In the genomic region with DNA sequence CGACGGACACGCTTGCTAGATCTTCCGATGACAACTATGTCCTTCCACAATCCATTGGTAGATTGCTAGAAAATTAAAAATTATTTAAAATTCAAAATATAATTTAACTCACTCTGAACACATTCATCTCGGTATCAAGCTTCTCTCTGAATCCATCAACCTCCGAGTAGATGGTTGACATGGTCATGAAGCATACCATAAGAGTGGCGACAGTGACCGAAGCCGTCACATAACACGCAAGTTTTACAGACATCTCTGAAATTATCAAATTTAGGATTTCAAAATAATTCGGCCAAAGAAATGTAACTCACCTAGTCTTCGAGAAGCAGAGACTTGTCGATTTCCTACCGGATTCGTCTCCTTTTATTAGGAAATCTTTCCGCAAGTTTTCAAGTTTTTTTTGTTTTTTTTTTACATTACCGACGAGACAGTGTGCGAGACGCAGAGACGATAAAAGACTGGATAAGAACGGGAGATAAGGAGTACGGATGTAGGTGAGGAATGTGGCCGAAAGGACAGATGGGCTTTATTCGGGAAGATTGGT, we compare ENCODE assay signal across 4 worm cellular contexts.
TF ChIP-seq lines count a peak whose summit lies in the region.

A gene (minus strand): TSS at position 341 of the 544 bp plus-strand sequence.

TF ChIP-seq in whole organism, L1 larva, 84 proteins besides CTCF, POLR2A, EP300 and RAD21:
- TF ChIP-seq grh-1 (GFP tag; IDR thresholded peaks at IDR 0.05; lab: Robert Waterston, UW) (no peak), blmp-1 (tag; optimal IDR thresholded peaks at IDR 0.05; lab: Kevin White, UChicago) (peak; percentile 48)

TF ChIP-seq in whole organism, L2 larva, 48 proteins besides CTCF, POLR2A, EP300 and RAD21:
- no peak for TF ChIP-seq ztf-11 (tag; optimal IDR thresholded peaks at IDR 0.05; lab: Kevin White, UChicago)
- TF ChIP-seq unc-55 (GFP tag; optimal IDR thresholded peaks at IDR 0.05; lab: Kevin White, UChicago), result peak; percentile 64
- TF ChIP-seq sem-4 (tag; optimal IDR thresholded peaks at IDR 0.05; lab: Kevin White, UChicago), result peak; percentile 37
- TF ChIP-seq ama-1 (optimal IDR thresholded peaks at IDR 0.05; lab: Kevin White, UChicago), result peak; percentile 69
- no peak for TF ChIP-seq nhr-11 (tag; optimal IDR thresholded peaks at IDR 0.05; lab: Kevin White, UChicago)
- peak; percentile 36 for TF ChIP-seq nhr-21 (tag; optimal IDR thresholded peaks at IDR 0.05; lab: Kevin White, UChicago)

TF ChIP-seq in whole organism, L3 larva, 47 proteins besides CTCF, POLR2A, EP300 and RAD21:
- TF ChIP-seq nhr-23 (tag; optimal IDR thresholded peaks at IDR 0.05; lab: Kevin White, UChicago) (peak; percentile 52), lin-15B (tag; optimal IDR thresholded peaks at IDR 0.05; lab: Kevin White, UChicago) (no peak), elt-3 (tag; optimal IDR thresholded peaks at IDR 0.05; lab: Kevin White, UChicago) (peak in 1 of 3 experiments; percentile 72), nhr-43 (tag; optimal IDR thresholded peaks at IDR 0.05; lab: Kevin White, UChicago; ENCODE audit: poor library complexity, severe bottlenecking) (peak; percentile 43), R02D3.7 (tag; optimal IDR thresholded peaks at IDR 0.05; lab: Kevin White, UChicago) (no peak), ama-1 (optimal IDR thresholded peaks at IDR 0.05; lab: Kevin White, UChicago) (peak; percentile 61), nhr-25 (tag; optimal IDR thresholded peaks at IDR 0.05; lab: Kevin White, UChicago) (peak; percentile 4), elt-1 (tag; optimal IDR thresholded peaks at IDR 0.05; lab: Kevin White, UChicago) (no peak), sea-2 (GFP tag; optimal IDR thresholded peaks at IDR 0.05; lab: Kevin White, UChicago) (no peak)

TF ChIP-seq in whole organism, L4 larva, 104 proteins besides CTCF, POLR2A, EP300 and RAD21:
- TF ChIP-seq lin-15B (tag; optimal IDR thresholded peaks at IDR 0.05; lab: Kevin White, UChicago), result no peak
- TF ChIP-seq nhr-28 (tag; optimal IDR thresholded peaks at IDR 0.05; lab: Kevin White, UChicago), result no peak
- TF ChIP-seq ctbp-1 (GFP tag; IDR thresholded peaks at IDR 0.05; lab: Robert Waterston, UW), result no peak
- peak; percentile 23 for TF ChIP-seq hlh-11 (tag; optimal IDR thresholded peaks at IDR 0.05; lab: Kevin White, UChicago)
- no peak for TF ChIP-seq madf-5 (GFP tag; IDR thresholded peaks at IDR 0.05; lab: Robert Waterston, UW)
- TF ChIP-seq dmd-6 (GFP tag; IDR thresholded peaks at IDR 0.05; lab: Robert Waterston, UW), result no peak
- TF ChIP-seq D1046.2 (GFP tag; IDR thresholded peaks at IDR 0.05; lab: Robert Waterston, UW), result no peak
- peak; percentile 20 for TF ChIP-seq ama-1 (optimal IDR thresholded peaks at IDR 0.05; lab: Kevin White, UChicago)
- peak; percentile 38 for TF ChIP-seq spr-1 (tag; optimal IDR thresholded peaks at IDR 0.05; lab: Kevin White, UChicago)
- peak; percentile 57 for TF ChIP-seq T26A8.4 (GFP tag; IDR thresholded peaks at IDR 0.05; lab: Robert Waterston, UW)
